Fruit fly (Drosophila melanogaster) whole organism, prepupa: ENCODE results near the gene ND-PDSW.

Source experiments
- CG10631 ChIP-seq: fragments of 200-800 bp; sonication (Bioruptor generic); optimal IDR thresholded peaks from 2 replicates; lab custom pipeline; 2016; ENCODE audit warnings: missing biosample characterization, missing genetic modification characterization
- CG11762 ChIP-seq: fragments of 200-800 bp; sonication (Bioruptor generic); optimal IDR thresholded peaks from 3 replicates; lab custom pipeline; 2016; ENCODE audit warnings: missing biosample characterization, missing genetic modification characterization; ENCODE audit not compliant: insufficient read depth
- CG15336 ChIP-seq: fragments of 200-800 bp; sonication (Bioruptor generic); IDR thresholded peaks from 2 replicates; pipeline ENCODE4 v1.3.6; 2022; ENCODE audit warnings: missing biosample characterization, missing genetic modification characterization
- CG31627 ChIP-seq: fragments of 200-800 bp; sonication (Bioruptor generic); optimal IDR thresholded peaks from 3 replicates; lab custom pipeline; 2016; ENCODE audit warnings: missing biosample characterization, missing genetic modification characterization
- CG32006 ChIP-seq: fragments of 200-800 bp; sonication (Bioruptor generic); optimal IDR thresholded peaks from 3 replicates; lab custom pipeline; 2017; ENCODE audit warnings: missing biosample characterization, mild to moderate bottlenecking, missing genetic modification characterization
- CG6163 ChIP-seq: fragments of 200-800 bp; sonication (Bioruptor generic); IDR thresholded peaks from 3 replicates; pipeline ENCODE4 v1.3.6; 2022; ENCODE audit warnings: missing biosample characterization, missing genetic modification characterization
- CG6792 ChIP-seq: fragments of 200-800 bp; sonication (Bioruptor generic); optimal IDR thresholded peaks from 3 replicates; lab custom pipeline; 2016; ENCODE audit warnings: missing biosample characterization, missing genetic modification characterization
- CG6854 ChIP-seq: fragments of 200-800 bp; sonication (Bioruptor generic); optimal IDR thresholded peaks from 2 replicates; lab custom pipeline; 2017; ENCODE audit warnings: missing biosample characterization, mild to moderate bottlenecking, missing genetic modification characterization
- CG7368 ChIP-seq: fragments of 200-800 bp; sonication (Bioruptor generic); optimal IDR thresholded peaks from 3 replicates; lab custom pipeline; 2016; ENCODE audit warnings: missing biosample characterization, missing genetic modification characterization
- CG9139 ChIP-seq: fragments of 200-800 bp; sonication (Bioruptor generic); optimal IDR thresholded peaks from 3 replicates; lab custom pipeline; 2017; ENCODE audit warnings: missing biosample characterization, mild to moderate bottlenecking, missing genetic modification characterization
- Hr38 ChIP-seq: sonication (Bioruptor generic); optimal IDR thresholded peaks from 2 replicates; lab custom pipeline; 2016; ENCODE audit warnings: missing biosample characterization, missing genetic modification characterization
- Lpt ChIP-seq: fragments of 200-800 bp; sonication (Bioruptor generic); optimal IDR thresholded peaks from 3 replicates; lab custom pipeline; 2016; ENCODE audit warnings: missing biosample characterization, missing genetic modification characterization
- Sox14 ChIP-seq: fragments of 200-800 bp; sonication (Bioruptor generic); optimal IDR thresholded peaks from 3 replicates; lab custom pipeline; 2016; ENCODE audit warnings: missing biosample characterization, missing genetic modification characterization
- fd85E ChIP-seq: fragments of 200-800 bp; sonication (Bioruptor generic); optimal IDR thresholded peaks from 3 replicates; lab custom pipeline; 2016; ENCODE audit warnings: missing biosample characterization, missing genetic modification characterization
- fkh ChIP-seq: fragments of 200-800 bp; sonication (Bioruptor generic); optimal IDR thresholded peaks from 3 replicates; lab custom pipeline; 2017; ENCODE audit warnings: missing biosample characterization, mild to moderate bottlenecking, missing genetic modification characterization, moderate library complexity
- net ChIP-seq: fragments of 200-800 bp; sonication (Bioruptor generic); optimal IDR thresholded peaks from 3 replicates; lab custom pipeline; 2016; ENCODE audit warnings: missing biosample characterization, missing genetic modification characterization
- salr ChIP-seq, 2 experiments: fragments of 200-800 bp; sonication (Bioruptor generic); optimal IDR thresholded peaks; 3 replicates each; lab custom pipeline; 2016 to 2018; ENCODE audit warnings: missing biosample characterization in 2 of 2, missing genetic modification characterization in 2 of 2, mild to moderate bottlenecking in 1 of 2
- svp ChIP-seq: fragments of 200-800 bp; sonication (Bioruptor generic); peaks from one replicate; lab custom pipeline; 2016; ENCODE audit warnings: missing biosample characterization, missing genetic modification characterization

ND-PDSW gene

DNA sequence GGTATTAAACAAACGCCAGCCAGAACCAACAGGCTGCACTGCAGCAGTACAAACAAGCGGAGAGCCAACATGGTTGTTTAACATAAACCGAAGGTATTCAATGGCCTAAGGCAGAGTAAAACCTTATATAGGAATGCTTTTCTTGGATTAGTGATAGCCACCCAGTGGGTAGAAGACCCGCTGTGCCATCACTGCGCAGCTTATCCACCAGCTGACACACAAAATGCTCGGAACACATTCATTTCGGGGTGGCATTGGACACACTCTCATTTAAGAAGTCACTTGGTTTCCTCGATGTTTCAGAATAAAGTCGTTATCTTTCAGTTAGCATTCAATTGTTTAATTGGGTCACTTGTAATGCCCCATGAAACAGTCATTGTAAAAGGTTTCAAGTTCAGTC, 44.0 kb downstream of the ND-PDSW start, which contains the start of gene CG31954:
CG31954 (minus strand) TSS at position 101 of the 400 bp plus-strand sequence.
- no peak for TF ChIP-seq Sox14 (GFP tag; lab: Kevin White, UChicago)
- TF ChIP-seq net (GFP tag; lab: Kevin White, UChicago) = no peak
- no peak for TF ChIP-seq CG6792 (GFP tag; lab: Kevin White, UChicago)
- no peak for TF ChIP-seq CG15336 (GFP tag; lab: Robert Waterston, UW)
- TF ChIP-seq fd85E = no peak
- TF ChIP-seq CG32006 = no peak
- TF ChIP-seq CG7368 (GFP tag; lab: Kevin White, UChicago) = no peak
- no peak for TF ChIP-seq Lpt
- TF ChIP-seq CG10631 (GFP tag; lab: Kevin White, UChicago) = no peak
- TF ChIP-seq CG6854 (GFP tag; lab: Kevin White, UChicago) = no peak
- TF ChIP-seq salr (GFP tag; optimal IDR thresholded peaks at IDR 0.05; lab: Kevin White, UChicago) = no peak
- no peak for TF ChIP-seq CG6163 (GFP tag; lab: Robert Waterston, UW)
- no peak for TF ChIP-seq CG11762
- TF ChIP-seq Hr38 (GFP tag; lab: Kevin White, UChicago) = no peak

DNA sequence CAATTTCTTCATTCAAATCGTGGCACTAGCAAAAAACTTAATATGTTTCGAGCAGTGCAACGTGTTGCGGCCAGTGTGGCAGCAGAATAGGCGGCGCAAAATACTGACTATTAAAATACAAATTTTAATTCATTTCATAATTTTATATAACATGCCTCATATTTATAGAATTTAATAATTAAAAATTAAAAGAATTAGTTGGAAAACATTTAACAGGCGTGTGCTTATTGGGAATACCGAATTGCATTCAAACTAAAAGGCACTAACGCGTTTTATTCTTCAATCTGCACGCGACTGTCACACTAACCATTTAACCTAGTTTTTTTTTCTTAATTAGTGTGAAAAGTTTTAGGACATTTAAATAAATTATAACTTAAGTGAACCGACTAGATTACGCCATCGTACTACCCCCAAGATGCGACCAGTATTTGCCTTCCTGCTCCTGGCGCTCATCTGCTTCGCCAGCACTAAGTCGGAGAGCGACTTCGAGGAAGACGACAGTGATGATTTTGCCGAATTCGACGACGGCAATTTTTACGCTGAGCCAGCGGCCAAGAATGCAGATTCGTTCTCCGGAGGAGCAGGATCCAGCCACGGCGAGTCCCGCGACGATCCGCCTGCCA, 48.7 kb downstream of the ND-PDSW start, which contains the start of the genes LeuRS and CG17593:
LeuRS (minus strand) TSS at position 88 of the 623 bp plus-strand sequence.
CG17593 (plus strand) TSS at position 304 of the 623 bp plus-strand sequence.
- TF ChIP-seq CG6792 (GFP tag; lab: Kevin White, UChicago) (no peak), CG31627 (GFP tag; lab: Kevin White, UChicago) (no peak), svp (peak; percentile 53), fkh (no peak), CG9139 (GFP tag; lab: Kevin White, UChicago) (no peak)
